Fruit fly (Drosophila melanogaster): Measurements from ENCODE around the gene CG44271.

DNA sequence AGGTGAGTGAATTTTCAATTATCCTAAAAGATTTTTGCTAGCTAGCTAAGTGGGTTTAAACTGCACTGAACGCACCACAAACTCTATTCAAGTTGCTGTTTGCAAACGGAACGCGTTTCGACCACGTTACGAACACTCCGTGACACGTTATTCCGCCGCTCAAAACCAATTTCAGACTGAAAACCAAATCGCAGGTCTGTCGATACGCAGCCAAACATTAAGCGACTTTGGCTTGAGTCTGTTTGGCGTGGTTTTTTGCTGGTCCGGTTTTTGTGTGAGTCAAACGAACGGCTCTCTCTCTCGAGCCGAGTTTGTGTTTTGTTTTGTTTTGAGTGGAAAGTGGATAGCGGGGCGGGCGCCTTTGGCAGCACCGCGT, 46.7 kb upstream of the CG44271 start:
- no peak for TF ChIP-seq CTCF (optimal IDR thresholded peaks at IDR 0.05)
- TF ChIP-seq CG8478 (optimal IDR thresholded peaks at IDR 0.05): no peak
